Worm (Caenorhabditis elegans): ENCODE data around the gene spe-17.

spe-17 gene

DNA sequence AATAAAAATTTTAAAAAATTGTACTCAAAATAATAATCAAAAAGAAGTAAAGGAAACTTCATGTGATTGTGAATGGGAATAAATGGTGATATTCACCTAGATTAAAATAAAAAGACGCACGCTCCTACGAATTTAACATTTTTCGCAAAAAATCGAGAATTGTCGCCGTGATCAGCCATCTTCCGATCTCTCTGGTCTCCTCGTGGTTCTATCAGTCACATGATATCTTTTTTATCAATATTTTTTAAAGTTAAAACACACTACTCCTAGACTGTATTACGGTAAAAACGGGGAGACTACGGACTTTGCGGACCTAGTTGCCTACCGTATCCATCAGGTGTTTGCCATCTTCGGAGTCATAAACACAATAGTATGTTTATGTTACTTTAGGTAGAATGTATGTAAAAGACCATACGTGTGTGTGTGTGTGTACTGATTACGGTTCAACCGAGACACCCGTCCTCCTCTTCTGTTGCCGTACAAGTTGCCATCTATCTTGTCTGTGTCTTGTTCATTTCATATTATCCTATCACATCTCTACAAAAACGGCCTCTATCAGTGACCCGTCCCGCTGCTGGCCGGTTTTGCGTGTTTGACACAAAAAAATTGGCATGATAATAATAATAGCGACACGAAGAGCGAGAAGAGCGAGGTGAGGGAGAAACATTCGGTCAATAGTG, 33.4 kb downstream of the spe-17 start, which contains the start of gene T12G3.2:
Gene T12G3.2, minus strand, starts transcription at position 444 of the 680 bp plus-strand sequence.
- TF ChIP-seq nhr-12 (tag; optimal IDR thresholded peaks at IDR 0.05) (no peak), elt-3 (tag; optimal IDR thresholded peaks at IDR 0.05) (peak; percentile 19)

- TF ChIP-seq ham-2 (GFP tag; optimal IDR thresholded peaks at IDR 0.05) (no peak), pha-4 (tag; optimal IDR thresholded peaks at IDR 0.05) (peak; percentile 57)
These were observed 34.5 kb downstream of the spe-17 start, which contains the start of gene T12G3.4 for ce11 chrIV:12047552-12048347. Gene T12G3.4 (plus strand): TSS chrIV:12048256.

DNA sequence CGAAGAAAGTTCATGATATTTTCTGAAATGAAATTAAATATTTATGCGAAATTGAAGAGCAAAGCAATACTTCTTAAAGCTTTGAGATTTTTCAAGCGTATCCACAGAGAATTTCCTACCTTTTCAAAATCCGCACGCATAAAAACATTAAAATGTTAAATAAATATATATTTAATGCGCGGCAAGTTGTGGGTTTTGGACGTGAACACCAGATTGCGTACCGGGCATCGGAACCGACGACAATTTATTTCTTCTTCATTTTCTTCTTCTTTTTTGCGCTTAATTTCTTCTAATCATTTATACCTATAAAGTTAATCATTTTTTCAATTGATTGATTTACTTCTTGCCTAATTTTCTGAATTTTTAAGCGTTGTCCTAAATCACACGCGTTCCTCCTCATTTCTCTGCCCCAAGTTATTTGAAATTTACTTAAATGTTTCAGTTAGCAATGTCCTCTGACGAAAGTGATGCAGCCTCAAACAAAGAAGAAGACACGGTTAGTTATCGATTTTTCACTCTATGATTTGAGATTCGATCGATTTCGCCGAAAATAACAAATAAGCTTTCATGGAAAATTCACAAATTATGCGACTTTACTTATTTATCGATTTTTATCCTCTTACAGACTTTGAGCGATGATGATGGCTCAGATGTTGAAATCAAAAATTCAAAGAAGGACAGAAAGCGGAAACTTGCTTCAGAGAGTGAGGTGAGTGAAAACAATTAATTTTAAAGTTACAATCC, 38.0 kb downstream of the spe-17 start, which contains the start of the genes bre-5 and spt-5:
Gene bre-5, minus strand, starts transcription at position 167 of the 744 bp plus-strand sequence.
Gene spt-5, plus strand, starts transcription at position 443 of the 744 bp plus-strand sequence.
- TF ChIP-seq mls-2 (tag; optimal IDR thresholded peaks at IDR 0.05): no peak
- peak; percentile 6 for TF ChIP-seq M03D4.4 (tag; optimal IDR thresholded peaks at IDR 0.05)
- TF ChIP-seq ces-1 (GFP tag; optimal IDR thresholded peaks at IDR 0.05): no peak
- TF ChIP-seq elt-1 (tag; optimal IDR thresholded peaks at IDR 0.05; ENCODE audit: borderline replicate concordance, insufficient read depth): no peak
- no peak for TF ChIP-seq tbx-8 (GFP tag; optimal IDR thresholded peaks at IDR 0.05)
- peak; percentile 44 for TF ChIP-seq lsy-2 (tag; optimal IDR thresholded peaks at IDR 0.05)

DNA sequence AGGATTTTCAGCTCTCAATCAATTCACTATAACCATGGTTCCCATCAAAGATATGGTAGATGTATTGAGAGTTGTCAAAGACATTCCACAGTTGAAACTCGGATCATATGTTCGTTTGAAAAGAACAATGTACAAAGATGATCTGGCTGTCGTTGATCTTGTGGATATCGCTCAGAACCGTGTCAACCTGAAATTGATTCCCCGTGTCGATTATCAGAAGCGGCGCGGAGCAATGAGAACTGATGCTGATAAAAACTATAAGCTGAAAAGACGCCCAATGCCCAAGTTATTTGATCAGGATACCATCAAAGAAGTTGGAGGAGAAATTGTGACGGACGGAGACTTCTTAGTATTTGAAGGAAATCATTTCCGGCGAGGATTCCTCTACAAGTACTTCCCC, 39.2 kb downstream of the spe-17 start:
- TF ChIP-seq ceh-39 (tag; optimal IDR thresholded peaks at IDR 0.05): no peak
- TF ChIP-seq ham-2 (GFP tag; optimal IDR thresholded peaks at IDR 0.05): no peak
- TF ChIP-seq nhr-237 (tag; optimal IDR thresholded peaks at IDR 0.05): no peak
- TF ChIP-seq sem-2 (GFP tag; optimal IDR thresholded peaks at IDR 0.05): no peak
- TF ChIP-seq elt-1 (tag; optimal IDR thresholded peaks at IDR 0.05; ENCODE audit: borderline replicate concordance, insufficient read depth): no peak
- no peak for TF ChIP-seq nhr-76 (tag; optimal IDR thresholded peaks at IDR 0.05)
- TF ChIP-seq tbx-8 (GFP tag; optimal IDR thresholded peaks at IDR 0.05): no peak
- TF ChIP-seq mab-5 (tag; optimal IDR thresholded peaks at IDR 0.05): no peak
- TF ChIP-seq sptf-1 (tag; optimal IDR thresholded peaks at IDR 0.05): no peak
- TF ChIP-seq nhr-2 (tag; optimal IDR thresholded peaks at IDR 0.05): no peak
- no peak for TF ChIP-seq zip-8 (tag; optimal IDR thresholded peaks at IDR 0.05)
- no peak for TF ChIP-seq nhr-12 (tag; optimal IDR thresholded peaks at IDR 0.05)
- no peak for TF ChIP-seq drap-1 (GFP tag; optimal IDR thresholded peaks at IDR 0.05)
- TF ChIP-seq pha-4 (tag; optimal IDR thresholded peaks at IDR 0.05): no peak
- no peak for TF ChIP-seq ztf-11 (tag; optimal IDR thresholded peaks at IDR 0.05)

- TF ChIP-seq ceh-43 (GFP tag; optimal IDR thresholded peaks at IDR 0.05): no peak
- TF ChIP-seq nhr-76 (tag; optimal IDR thresholded peaks at IDR 0.05): no peak
- TF ChIP-seq nhr-28 (tag; optimal IDR thresholded peaks at IDR 0.05): no peak
- no peak for TF ChIP-seq lsy-2 (tag; optimal IDR thresholded peaks at IDR 0.05)
- TF ChIP-seq zip-8 (tag; optimal IDR thresholded peaks at IDR 0.05): no peak
- no peak for TF ChIP-seq nhr-2 (tag; optimal IDR thresholded peaks at IDR 0.05)
- TF ChIP-seq nhr-12 (tag; optimal IDR thresholded peaks at IDR 0.05): no peak
- no peak for TF ChIP-seq mab-5 (tag; optimal IDR thresholded peaks at IDR 0.05)
- TF ChIP-seq hlh-1 (tag; optimal IDR thresholded peaks at IDR 0.05): no peak
- TF ChIP-seq elt-1 (tag; optimal IDR thresholded peaks at IDR 0.05; ENCODE audit: borderline replicate concordance, insufficient read depth): no peak
These were observed 43.4 kb downstream of the spe-17 start, which contains the start of gene K08E4.2 for ce11 chrIV:12056603-12057002. Gene K08E4.2 (minus strand): TSS chrIV:12056656.

DNA sequence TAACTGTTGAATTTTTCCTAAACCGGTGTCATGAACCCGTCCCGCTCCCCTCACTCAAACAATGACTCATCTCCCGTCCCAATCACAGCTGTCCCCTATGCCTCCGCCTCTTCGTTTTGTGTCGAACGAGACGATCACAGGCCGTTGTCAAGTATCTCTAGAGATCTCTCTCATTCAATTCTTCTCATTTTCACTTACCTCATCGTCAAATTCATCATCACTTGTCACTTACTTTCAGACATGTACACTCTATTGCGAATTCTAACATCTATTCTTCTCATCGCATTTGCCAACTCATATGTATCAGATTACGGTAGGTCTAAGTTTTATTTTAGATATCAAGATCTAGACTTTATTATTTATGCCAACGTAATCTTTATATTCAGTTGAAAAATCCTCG, 44.3 kb downstream of the spe-17 start, which contains the start of gene K08E4.3:
Gene K08E4.3, plus strand, starts transcription at position 235 of the 400 bp plus-strand sequence.
- TF ChIP-seq lsy-2 (tag; optimal IDR thresholded peaks at IDR 0.05): no peak
- peak; percentile 30 for TF ChIP-seq hlh-1 (tag; optimal IDR thresholded peaks at IDR 0.05)
- no peak for TF ChIP-seq mep-1 (tag; optimal IDR thresholded peaks at IDR 0.05)
- no peak for TF ChIP-seq drap-1 (GFP tag; optimal IDR thresholded peaks at IDR 0.05)
- TF ChIP-seq unc-62 (GFP tag; optimal IDR thresholded peaks at IDR 0.05): peak; percentile 77
- peak; percentile 18 for TF ChIP-seq unc-120 (tag; optimal IDR thresholded peaks at IDR 0.05; ENCODE audit: poor library complexity, severe bottlenecking)
